Worm (Caenorhabditis elegans) whole organism, early embryonic: ENCODE results near the gene bgnt-1.3.

ENCODE experiments used
- B0310.2 ChIP-seq: sonication (generic microtip); optimal IDR thresholded peaks from 2 replicates; lab custom pipeline; 2016; ENCODE audit warnings: mild to moderate bottlenecking, missing genetic modification characterization, missing compliant biosample characterization
- F13C5.2 ChIP-seq: sonication (generic microtip); optimal IDR thresholded peaks from 2 replicates; lab custom pipeline; 2017; ENCODE audit warnings: mild to moderate bottlenecking, missing genetic modification characterization, inconsistent platforms, missing compliant biosample characterization
- aly-1 ChIP-seq: sonication (generic microtip); optimal IDR thresholded peaks from 2 replicates; lab custom pipeline; 2016; ENCODE audit warnings: missing genetic modification characterization, missing compliant biosample characterization
- ama-1 ChIP-seq: fragments of 150-350 bp; optimal IDR thresholded peaks from 2 replicates; lab custom pipeline; 2014
- ceh-13 ChIP-seq: fragments of 200-800 bp; sonication (Bioruptor generic); optimal IDR thresholded peaks from 2 replicates; lab custom pipeline; 2018; ENCODE audit warnings: mild to moderate bottlenecking, missing genetic modification characterization, missing compliant biosample characterization
- ceh-36 ChIP-seq: sonication (generic microtip); optimal IDR thresholded peaks from 2 replicates; lab custom pipeline; 2016; ENCODE audit warnings: missing genetic modification characterization, inconsistent platforms, missing compliant biosample characterization
- ets-7 ChIP-seq: sonication (generic microtip); optimal IDR thresholded peaks from 2 replicates; lab custom pipeline; 2016; ENCODE audit warnings: missing genotype, missing genetic modification characterization, missing compliant biosample characterization
- flt-1 ChIP-seq: fragments of 200-800 bp; sonication (Bioruptor generic); IDR thresholded peaks from 2 replicates; pipeline ENCODE4 v1.3.6; 2022; ENCODE audit warnings: missing genetic modification characterization, missing compliant biosample characterization
- hmbx-1 ChIP-seq: sonication (generic microtip); optimal IDR thresholded peaks from 2 replicates; lab custom pipeline; 2016; ENCODE audit warnings: mild to moderate bottlenecking, missing genetic modification characterization, missing compliant biosample characterization
- hmg-4 ChIP-seq: fragments of 200-800 bp; sonication (Bioruptor generic); optimal IDR thresholded peaks from 2 replicates; lab custom pipeline; 2018; ENCODE audit warnings: mild to moderate bottlenecking, missing genetic modification characterization, missing compliant biosample characterization
- hnd-1 ChIP-seq: sonication (generic microtip); optimal IDR thresholded peaks from 2 replicates; lab custom pipeline; 2016; ENCODE audit warnings: missing genetic modification characterization, missing compliant biosample characterization
- pes-1 ChIP-seq: fragments of 200-800 bp; sonication (Bioruptor generic); IDR thresholded peaks from 2 replicates; pipeline ENCODE4 v1.3.6; 2022; ENCODE audit warnings: missing genetic modification reagents, missing genetic modification characterization, missing compliant biosample characterization
- scrt-1 ChIP-seq: fragments of 200-800 bp; sonication (Bioruptor generic); IDR thresholded peaks from 2 replicates; pipeline ENCODE4 v1.3.6; 2022; ENCODE audit warnings: missing genetic modification characterization, missing compliant biosample characterization
- sea-1 ChIP-seq: fragments of 200-800 bp; sonication (Bioruptor generic); conservative IDR thresholded peaks from 2 replicates; pipeline ENCODE4 v1.3.6; 2022; ENCODE audit warnings: missing genetic modification characterization, missing compliant biosample characterization
- tbx-11 ChIP-seq: fragments of 200-800 bp; sonication (Bioruptor generic); IDR thresholded peaks from 2 replicates; pipeline ENCODE4 v1.3.6; 2022; ENCODE audit warnings: missing genetic modification characterization, missing compliant biosample characterization
- tbx-37 ChIP-seq: fragments of 200-800 bp; sonication (Bioruptor generic); conservative IDR thresholded peaks from 2 replicates; pipeline ENCODE4 v1.3.6; 2022; ENCODE audit warnings: missing genetic modification reagents, missing genetic modification characterization, missing compliant biosample characterization
- tra-4 ChIP-seq: sonication (generic microtip); optimal IDR thresholded peaks from 2 replicates; lab custom pipeline; 2017; ENCODE audit warnings: missing genetic modification characterization, missing compliant biosample characterization

Gene bgnt-1.3

ce11 chrV:16285794-16286193, 29.5 kb upstream of the bgnt-1.3 start, which contains the start of gene F28G4.4:
Gene F28G4.4 (minus strand): TSS chrV:16285894.
- TF ChIP-seq sea-1 (GFP tag; lab: Robert Waterston, UW) (no peak), ets-7 (no peak), hnd-1 (tag; lab: Kevin White, UChicago) (no peak), flt-1 (GFP tag; lab: Robert Waterston, UW) (no peak), B0310.2 (tag; lab: Kevin White, UChicago) (no peak), tbx-11 (no peak), F13C5.2 (tag; lab: Kevin White, UChicago) (no peak), pes-1 (no peak), ceh-36 (tag; lab: Kevin White, UChicago) (no peak), hmg-4 (GFP tag; lab: Kevin White, UChicago) (no peak), ama-1 (lab: Kevin White, UChicago) (no peak), tra-4 (tag; lab: Kevin White, UChicago) (no peak), tbx-37 (GFP tag; lab: Robert Waterston, UW) (no peak)

DNA sequence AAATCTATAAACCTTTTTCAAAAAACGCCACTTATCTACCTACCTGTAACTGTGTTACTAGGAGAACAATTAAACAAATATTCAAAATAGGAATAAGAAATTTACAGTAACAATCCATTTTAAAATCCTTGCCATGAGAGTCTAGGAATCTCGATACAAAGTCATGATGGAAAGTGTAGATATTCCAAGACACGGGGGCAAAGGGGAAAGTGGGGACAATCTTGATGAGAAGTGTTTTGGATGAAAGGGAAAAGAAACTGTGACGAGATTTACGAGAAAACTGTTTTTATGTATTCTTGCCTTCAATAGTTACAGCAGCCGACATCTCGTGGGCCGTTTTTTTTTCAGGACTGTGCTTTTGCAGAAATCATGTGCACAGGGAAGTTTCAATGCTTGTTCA, 25.9 kb upstream of the bgnt-1.3 start, which contains the start of gene F28G4.2:
TSS of gene F28G4.2 (minus strand) at position 175 of the 400 bp plus-strand sequence.
- TF ChIP-seq F13C5.2 (tag; lab: Kevin White, UChicago): no peak
- TF ChIP-seq tbx-37 (GFP tag; lab: Robert Waterston, UW): no peak
- no peak for TF ChIP-seq pes-1

DNA sequence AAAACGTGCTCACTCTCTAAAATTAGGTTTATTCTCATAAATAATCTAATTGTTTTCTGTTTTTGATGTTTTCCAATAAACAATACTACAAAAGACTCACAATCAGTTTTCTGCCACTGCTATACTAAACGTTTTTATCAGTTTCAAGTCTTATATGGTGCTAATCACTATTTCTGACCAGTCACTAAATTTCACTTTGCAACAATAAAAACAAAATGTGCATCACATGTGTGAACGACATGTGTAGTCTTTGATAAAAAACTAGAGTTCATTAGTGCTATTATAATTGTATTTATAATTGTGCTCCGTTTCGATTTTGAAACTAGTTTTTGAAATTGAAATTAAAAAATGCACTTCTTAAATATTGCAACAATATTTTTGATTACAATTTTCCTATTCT, 21.6 kb upstream of the bgnt-1.3 start, which contains the start of gene cyp-37B1:
TSS of gene cyp-37B1 (plus strand) at position 199 of the 400 bp plus-strand sequence.
- TF ChIP-seq aly-1 (tag; lab: Kevin White, UChicago): no peak
- no peak for TF ChIP-seq ets-7
- no peak for TF ChIP-seq F13C5.2 (tag; lab: Kevin White, UChicago)
- no peak for TF ChIP-seq scrt-1 (GFP tag; lab: Robert Waterston, UW)
- TF ChIP-seq ceh-13: no peak
- no peak for TF ChIP-seq tbx-11
- no peak for TF ChIP-seq pes-1
- TF ChIP-seq hmbx-1 (tag; lab: Kevin White, UChicago): no peak
- TF ChIP-seq hnd-1 (tag; lab: Kevin White, UChicago): no peak
- no peak for TF ChIP-seq B0310.2 (tag; lab: Kevin White, UChicago)
- TF ChIP-seq flt-1 (GFP tag; lab: Robert Waterston, UW): no peak
- TF ChIP-seq sea-1 (GFP tag; lab: Robert Waterston, UW): no peak
- TF ChIP-seq ceh-36 (tag; lab: Kevin White, UChicago): no peak
- TF ChIP-seq ama-1 (lab: Kevin White, UChicago): no peak
- TF ChIP-seq hmg-4 (GFP tag; lab: Kevin White, UChicago): no peak
- no peak for TF ChIP-seq tra-4 (tag; lab: Kevin White, UChicago)
- no peak for TF ChIP-seq tbx-37 (GFP tag; lab: Robert Waterston, UW)

DNA sequence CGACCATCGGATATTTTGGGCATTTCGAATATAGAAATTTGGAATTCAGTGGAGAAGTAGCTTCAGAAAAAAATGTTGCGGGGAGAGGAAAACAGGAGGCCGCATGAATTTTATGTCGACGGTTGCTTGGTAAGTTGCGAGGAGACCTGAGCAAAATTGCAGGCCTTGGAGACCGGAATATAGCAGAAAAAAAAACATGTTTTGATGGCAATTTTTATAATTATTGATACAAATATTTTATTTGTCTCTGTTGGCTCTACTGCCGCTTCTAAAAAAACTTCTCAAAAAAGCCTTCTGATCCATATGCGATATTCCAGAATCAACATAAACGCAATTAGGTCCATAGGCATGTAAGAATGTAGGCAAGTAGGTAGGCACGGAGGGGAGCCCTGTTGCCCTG, 19.1 kb upstream of the bgnt-1.3 start, which contains the start of gene pacl-1:
TSS of gene pacl-1 (minus strand) at position 101 of the 400 bp plus-strand sequence.
- TF ChIP-seq flt-1 (GFP tag; lab: Robert Waterston, UW) (no peak), sea-1 (GFP tag; lab: Robert Waterston, UW) (no peak)

- TF ChIP-seq ama-1 (lab: Kevin White, UChicago) (no peak), aly-1 (tag; lab: Kevin White, UChicago) (no peak)
Observed at ce11 chrV:16271121-16271520, 14.8 kb upstream of the bgnt-1.3 start, which contains the start of gene T13F3.6. Gene T13F3.6 (minus strand): TSS chrV:16271221.

- TF ChIP-seq scrt-1 (GFP tag; lab: Robert Waterston, UW): no peak
- no peak for TF ChIP-seq ceh-13
- no peak for TF ChIP-seq tbx-37 (GFP tag; lab: Robert Waterston, UW)
- no peak for TF ChIP-seq sea-1 (GFP tag; lab: Robert Waterston, UW)
- no peak for TF ChIP-seq ceh-36 (tag; lab: Kevin White, UChicago)
- no peak for TF ChIP-seq hmg-4 (GFP tag; lab: Kevin White, UChicago)
- no peak for TF ChIP-seq F13C5.2 (tag; lab: Kevin White, UChicago)
Observed at ce11 chrV:16269556-16269955, 13.3 kb upstream of the bgnt-1.3 start, which contains the start of the genes fbxa-2 and T13F3.8. Gene fbxa-2 (minus strand): TSS chrV:16269656. Gene T13F3.8 (plus strand): TSS chrV:16269800.

- TF ChIP-seq ets-7 (no peak), ama-1 (lab: Kevin White, UChicago) (no peak), scrt-1 (GFP tag; lab: Robert Waterston, UW) (no peak), aly-1 (tag; lab: Kevin White, UChicago) (no peak), pes-1 (no peak), tra-4 (tag; lab: Kevin White, UChicago) (no peak), ceh-36 (tag; lab: Kevin White, UChicago) (no peak), B0310.2 (tag; lab: Kevin White, UChicago) (no peak), tbx-11 (no peak)
Observed at ce11 chrV:16266514-16266913, 10.2 kb upstream of the bgnt-1.3 start, which contains the start of gene T13F3.4. Gene T13F3.4 (minus strand): TSS chrV:16266614.

DNA sequence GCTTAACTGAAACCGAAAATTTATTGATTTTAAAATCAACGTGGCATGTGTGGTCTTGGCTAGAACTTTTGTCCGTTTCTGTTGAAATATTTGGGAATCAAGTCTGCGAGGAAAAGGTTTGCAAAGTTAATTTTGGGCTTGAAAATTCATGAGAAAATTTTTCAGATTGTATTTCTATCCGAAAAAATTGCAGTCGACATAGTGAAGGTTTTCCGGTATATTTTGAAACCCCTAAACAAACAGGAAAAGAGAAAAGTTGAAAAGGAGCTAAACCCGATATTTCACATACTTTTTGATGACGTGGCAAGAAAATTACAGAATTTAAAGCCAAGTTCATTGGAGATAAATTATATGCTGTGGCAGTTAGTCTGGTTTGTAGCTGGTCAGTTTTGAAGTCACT, 3.4 kb upstream of the bgnt-1.3 start, which contains the start of gene nhr-127:
TSS of gene nhr-127 (plus strand) at position 301 of the 400 bp plus-strand sequence.
- no peak for TF ChIP-seq ets-7
- no peak for TF ChIP-seq ama-1 (lab: Kevin White, UChicago)
- no peak for TF ChIP-seq tra-4 (tag; lab: Kevin White, UChicago)
- TF ChIP-seq hmbx-1 (tag; lab: Kevin White, UChicago): no peak
- TF ChIP-seq F13C5.2 (tag; lab: Kevin White, UChicago): no peak
- TF ChIP-seq pes-1: no peak
- TF ChIP-seq ceh-36 (tag; lab: Kevin White, UChicago): no peak
- TF ChIP-seq flt-1 (GFP tag; lab: Robert Waterston, UW): no peak
- no peak for TF ChIP-seq ceh-13
- TF ChIP-seq B0310.2 (tag; lab: Kevin White, UChicago): no peak
- no peak for TF ChIP-seq hnd-1 (tag; lab: Kevin White, UChicago)
- TF ChIP-seq aly-1 (tag; lab: Kevin White, UChicago): no peak
- TF ChIP-seq scrt-1 (GFP tag; lab: Robert Waterston, UW): no peak
- TF ChIP-seq tbx-11: no peak
- no peak for TF ChIP-seq sea-1 (GFP tag; lab: Robert Waterston, UW)
